Worm (Caenorhabditis elegans): Measurements from ENCODE around the gene D2089.8.

D2089.8 gene

ce11 chrII:10657632-10658108 lies 4.9 kb downstream of the D2089.8 start, which contains the start of gene lact-3:
TSS of gene lact-3 (minus strand) at chrII:10657682.
- TF ChIP-seq sma-3 (GFP tag; optimal IDR thresholded peaks at IDR 0.05) (no peak), ceh-16 (tag; optimal IDR thresholded peaks at IDR 0.05) (no peak), nhr-12 (tag; optimal IDR thresholded peaks at IDR 0.05) (no peak), crh-2 (tag; optimal IDR thresholded peaks at IDR 0.05) (peak; percentile 31), F13H6.1 (tag; optimal IDR thresholded peaks at IDR 0.05) (peak; percentile 32), R02D3.7 (tag; optimal IDR thresholded peaks at IDR 0.05) (no peak), fos-1 (tag; optimal IDR thresholded peaks at IDR 0.05) (peak; percentile 42), ztf-11 (tag; optimal IDR thresholded peaks at IDR 0.05) (no peak), dmd-4 (tag; optimal IDR thresholded peaks at IDR 0.05) (no peak), nhr-129 (tag; optimal IDR thresholded peaks at IDR 0.05) (peak; percentile 0), mab-5 (tag; optimal IDR thresholded peaks at IDR 0.05) (no peak), lin-11 (tag; optimal IDR thresholded peaks at IDR 0.05) (no peak), nhr-11 (tag; optimal IDR thresholded peaks at IDR 0.05) (no peak), elt-1 (tag; optimal IDR thresholded peaks at IDR 0.05) (no peak), ceh-82 (tag; optimal IDR thresholded peaks at IDR 0.05) (no peak), nhr-237 (tag; optimal IDR thresholded peaks at IDR 0.05) (no peak), sem-4 (tag; optimal IDR thresholded peaks at IDR 0.05) (no peak), peb-1 (tag; optimal IDR thresholded peaks at IDR 0.05) (no peak), skn-1 (tag; optimal IDR thresholded peaks at IDR 0.05) (no peak), nhr-77 (tag; optimal IDR thresholded peaks at IDR 0.05) (no peak), aly-2 (tag; optimal IDR thresholded peaks at IDR 0.05) (no peak), ztf-1 (GFP tag; conservative IDR thresholded peaks at IDR 0.05) (no peak)

DNA sequence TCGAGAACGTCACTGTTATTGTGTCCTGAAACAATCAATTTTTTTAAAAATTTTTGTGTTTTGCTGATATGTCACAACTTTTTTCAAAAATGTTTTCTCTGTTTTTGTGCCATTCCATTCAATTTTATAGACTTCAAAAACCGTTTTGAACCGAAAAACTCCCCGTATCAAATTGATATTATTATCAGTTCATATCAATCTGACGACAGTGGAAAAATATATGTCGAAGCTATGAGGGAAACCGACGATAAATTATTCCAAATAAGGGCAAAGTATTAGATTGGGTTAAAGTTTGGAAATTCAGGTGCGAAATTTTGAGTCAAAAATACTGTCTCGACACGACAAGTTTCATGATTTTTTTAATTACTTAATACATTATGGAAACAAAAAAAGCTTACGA lies 6.2 kb downstream of the D2089.8 start:
- TF ChIP-seq sma-3 (GFP tag; optimal IDR thresholded peaks at IDR 0.05) (no peak), fos-1 (tag; optimal IDR thresholded peaks at IDR 0.05) (peak; percentile 40)

- no peak for TF ChIP-seq nhr-12 (tag; optimal IDR thresholded peaks at IDR 0.05)
- no peak for TF ChIP-seq mbf-1 (tag; optimal IDR thresholded peaks at IDR 0.05)
- no peak for TF ChIP-seq nhr-10 (tag; optimal IDR thresholded peaks at IDR 0.05)
- TF ChIP-seq C34F6.9 (tag; optimal IDR thresholded peaks at IDR 0.05) = no peak
- TF ChIP-seq sma-9 (GFP tag; optimal IDR thresholded peaks at IDR 0.05) = no peak
- no peak for TF ChIP-seq sma-9 (tag; optimal IDR thresholded peaks at IDR 0.05)
- TF ChIP-seq aly-2 (tag; optimal IDR thresholded peaks at IDR 0.05) = no peak
- TF ChIP-seq nhr-129 (tag; optimal IDR thresholded peaks at IDR 0.05) = no peak
- no peak for TF ChIP-seq elt-3 (tag; optimal IDR thresholded peaks at IDR 0.05)
These were observed 8.1 kb downstream of the D2089.8 start for ce11 chrII:10654435-10654834.

- TF ChIP-seq nhr-10 (tag; optimal IDR thresholded peaks at IDR 0.05) = no peak
- no peak for TF ChIP-seq ztf-11 (tag; optimal IDR thresholded peaks at IDR 0.05)
- peak; percentile 16 for TF ChIP-seq gmeb-1 (tag; optimal IDR thresholded peaks at IDR 0.05)
These were observed 9.0 kb downstream of the D2089.8 start for ce11 chrII:10653559-10653958.

DNA sequence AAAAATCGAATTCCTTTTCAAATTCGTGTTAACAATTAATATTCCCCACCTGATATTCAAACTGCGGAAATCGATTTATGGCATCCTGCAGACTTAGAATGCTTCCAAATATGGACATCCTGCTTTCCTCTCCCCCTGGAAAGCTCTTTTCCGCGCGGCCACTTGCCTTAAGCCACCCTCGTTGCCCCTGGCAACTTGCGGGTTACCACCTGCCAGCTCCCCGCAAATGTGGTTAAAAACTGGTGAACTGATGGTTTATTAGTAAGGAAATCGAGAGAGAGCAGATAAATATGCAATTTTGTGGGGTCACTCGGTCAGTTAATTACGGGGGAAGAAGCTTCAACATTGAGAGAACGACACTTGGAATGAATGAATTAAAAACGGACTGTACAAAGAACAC lies 10.5 kb downstream of the D2089.8 start, which contains the start of gene nphp-1:
Gene nphp-1 (minus strand): TSS at position 145 of the 400 bp plus-strand sequence.
- TF ChIP-seq lsy-2 (tag; optimal IDR thresholded peaks at IDR 0.05) (no peak), nhr-6 (tag; optimal IDR thresholded peaks at IDR 0.05) (no peak), mdl-1 (tag; optimal IDR thresholded peaks at IDR 0.05) (no peak), fos-1 (tag; optimal IDR thresholded peaks at IDR 0.05) (no peak), mbf-1 (tag; optimal IDR thresholded peaks at IDR 0.05) (no peak), nhr-21 (tag; optimal IDR thresholded peaks at IDR 0.05) (no peak), ceh-82 (tag; optimal IDR thresholded peaks at IDR 0.05) (no peak)

- no peak for TF ChIP-seq ztf-1 (GFP tag; conservative IDR thresholded peaks at IDR 0.05)
- TF ChIP-seq nhr-21 (tag; optimal IDR thresholded peaks at IDR 0.05) = no peak
- TF ChIP-seq fos-1 (tag; optimal IDR thresholded peaks at IDR 0.05) = peak; percentile 1
- TF ChIP-seq lin-13 (GFP tag; optimal IDR thresholded peaks at IDR 0.05) = no peak
- no peak for TF ChIP-seq nhr-12 (tag; optimal IDR thresholded peaks at IDR 0.05)
- no peak for TF ChIP-seq unc-39 (tag; optimal IDR thresholded peaks at IDR 0.05)
These were observed 15.5 kb downstream of the D2089.8 start, which contains the start of gene M28.10 for ce11 chrII:10646901-10647566. TSS of gene M28.10 (plus strand) at chrII:10647516.
